Fruit fly (Drosophila melanogaster) whole organism, prepupa: ENCODE measurements around the gene CG8173.
A peak's percentile ranks its signal among the peaks of the same experiment; 100 is the strongest.

ENCODE experiments used
- CG10669 ChIP-seq: fragments of 200-800 bp; sonication (Bioruptor generic); optimal IDR thresholded peaks from 3 replicates; lab custom pipeline; 2018; ENCODE audit warnings: missing biosample characterization, mild to moderate bottlenecking, missing genetic modification characterization, moderate library complexity
- CG6854 ChIP-seq: fragments of 200-800 bp; sonication (Bioruptor generic); optimal IDR thresholded peaks from 2 replicates; lab custom pipeline; 2017; ENCODE audit warnings: missing biosample characterization, mild to moderate bottlenecking, missing genetic modification characterization
- Eip78C ChIP-seq: fragments of 200-800 bp; sonication (Bioruptor generic); peaks from one replicate; lab custom pipeline; 2016; ENCODE audit warnings: missing biosample characterization, missing genetic modification characterization
- Hr39 ChIP-seq: fragments of 200-800 bp; sonication (Bioruptor generic); optimal IDR thresholded peaks from 2 replicates; lab custom pipeline; 2016; ENCODE audit warnings: missing biosample characterization, missing genetic modification characterization
- dsx ChIP-seq: fragments of 200-800 bp; optimal IDR thresholded peaks from 3 replicates; lab custom pipeline; 2019; ENCODE audit warnings: missing biosample characterization, mild to moderate bottlenecking, missing genetic modification characterization, moderate library complexity; ENCODE audit not compliant: poor library complexity, severe bottlenecking
- esn ChIP-seq: fragments of 200-800 bp; sonication (Bioruptor generic); optimal IDR thresholded peaks from 2 replicates; lab custom pipeline; 2016; ENCODE audit warnings: missing biosample characterization, mild to moderate bottlenecking, missing genetic modification characterization, moderate library complexity

DNA sequence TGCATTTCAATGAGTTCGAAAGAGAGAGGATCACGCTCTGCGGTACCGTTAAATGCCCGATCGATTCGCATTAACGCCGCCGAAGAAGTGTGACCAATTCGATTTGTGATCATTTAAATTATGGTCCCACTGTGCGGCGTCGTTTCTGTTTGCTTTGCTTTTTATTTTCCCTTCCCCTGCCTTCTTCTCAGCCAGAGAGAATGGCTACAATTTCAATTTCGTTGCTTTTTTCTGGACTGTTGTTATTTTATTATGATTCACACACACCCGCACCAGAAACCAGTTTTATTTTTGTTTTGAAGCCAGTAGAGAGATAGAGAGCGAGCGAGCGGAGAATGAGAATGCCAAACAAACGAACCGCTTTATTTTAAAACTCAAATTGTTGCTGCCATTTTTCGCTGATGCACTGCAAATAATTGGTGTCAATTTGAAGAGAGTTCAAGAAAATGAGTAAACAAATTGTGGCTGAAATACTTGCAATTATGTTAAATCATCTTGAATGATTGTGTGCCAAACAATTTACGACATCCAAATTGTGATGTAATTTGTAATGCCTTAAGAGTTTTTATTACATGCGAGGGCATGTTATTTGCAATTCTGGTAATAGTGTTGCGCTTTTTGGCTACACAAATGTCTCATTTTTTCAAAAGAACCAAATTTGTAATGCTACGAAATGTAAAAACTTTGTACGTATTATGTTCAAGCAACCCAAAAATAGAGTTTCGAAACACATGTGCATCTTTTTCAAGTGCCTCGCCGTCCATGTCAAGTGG lies 33.3 kb upstream of the CG8173 start:
- TF ChIP-seq dsx (peak; percentile 70), esn (GFP tag; lab: Kevin White, UChicago) (peak; percentile 73), CG6854 (GFP tag; lab: Kevin White, UChicago) (peak; percentile 27), CG10669 (GFP tag; lab: Kevin White, UChicago) (peak; percentile 67), Hr39 (peak; percentile 57), Eip78C (GFP tag; lab: Kevin White, UChicago) (peak; percentile 94)
